Worm (Caenorhabditis elegans) whole organism, L1 larva: ENCODE results near the gene dars-2.

Source experiments
- C04F5.9 ChIP-seq: sonication (generic microtip); optimal IDR thresholded peaks from 2 replicates; lab custom pipeline; 2016; ENCODE audit warnings: missing genetic modification characterization, missing compliant biosample characterization
- C16A3.4 ChIP-seq: fragments of 150-350 bp; optimal IDR thresholded peaks from 2 replicates; lab custom pipeline; 2014; ENCODE audit warnings: missing biosample characterization, missing genetic modification characterization
- C34B4.2 ChIP-seq: sonication (generic microtip); optimal IDR thresholded peaks from 2 replicates; lab custom pipeline; 2017; ENCODE audit warnings: mild to moderate bottlenecking, missing genetic modification characterization, missing compliant biosample characterization
- F16B12.6 ChIP-seq: fragments of 150-350 bp; optimal IDR thresholded peaks from 2 replicates; lab custom pipeline; 2014; ENCODE audit warnings: missing biosample characterization, missing genetic modification characterization
- Y116A8C.19 ChIP-seq: sonication (generic microtip); optimal IDR thresholded peaks from 2 replicates; lab custom pipeline; 2016; ENCODE audit warnings: missing compliant biosample characterization, missing genetic modification characterization, borderline replicate concordance
- aha-1 ChIP-seq: fragments of 150-350 bp; optimal IDR thresholded peaks from 2 replicates; lab custom pipeline; 2014; ENCODE audit warnings: missing biosample characterization, missing genetic modification characterization
- alr-1 ChIP-seq: fragments of 200-800 bp; sonication (Bioruptor generic); optimal IDR thresholded peaks from 2 replicates; lab custom pipeline; 2018; ENCODE audit warnings: borderline replicate concordance, mild to moderate bottlenecking, missing genetic modification characterization, missing compliant biosample characterization
- aly-2 ChIP-seq: fragments of 150-350 bp; optimal IDR thresholded peaks from 2 replicates; lab custom pipeline; 2014; ENCODE audit warnings: missing biosample characterization, missing genetic modification characterization
- ama-1 ChIP-seq: fragments of 150-350 bp; optimal IDR thresholded peaks from 2 replicates; lab custom pipeline; 2014
- blmp-1 ChIP-seq: fragments of 150-350 bp; optimal IDR thresholded peaks from 2 replicates; lab custom pipeline; 2014; ENCODE audit warnings: missing biosample characterization, missing genetic modification characterization
- ceh-63 ChIP-seq: fragments of 200-800 bp; sonication (Bioruptor generic); optimal IDR thresholded peaks from 2 replicates; lab custom pipeline; 2018; ENCODE audit warnings: mild to moderate bottlenecking, missing genetic modification characterization, missing compliant biosample characterization
- ceh-8 ChIP-seq: fragments of 200-800 bp; sonication (Bioruptor generic); optimal IDR thresholded peaks from 2 replicates; lab custom pipeline; 2018; ENCODE audit warnings: mild to moderate bottlenecking, missing genetic modification characterization, moderate library complexity, missing compliant biosample characterization
- ceh-82 ChIP-seq, 3 experiments: fragments of 150-350 bp in 1 of 3; sonication (generic microtip) in 2 of 3; optimal IDR thresholded peaks; 2 replicates each; lab custom pipeline; 2014 to 2017; ENCODE audit warnings: missing biosample characterization in 3 of 3, missing genetic modification characterization in 3 of 3
- ceh-88 ChIP-seq: fragments of 200-800 bp; sonication (Bioruptor generic); IDR thresholded peaks from 2 replicates; pipeline ENCODE4 v1.3.6; 2022; ENCODE audit warnings: missing genetic modification characterization, missing compliant biosample characterization
- ceh-90 ChIP-seq: sonication (generic microtip); optimal IDR thresholded peaks from 2 replicates; lab custom pipeline; 2016; ENCODE audit warnings: missing genetic modification characterization, missing compliant biosample characterization
- egl-13 ChIP-seq: sonication (generic microtip); optimal IDR thresholded peaks from 2 replicates; lab custom pipeline; 2016; ENCODE audit warnings: missing genotype, missing genetic modification reagents, missing genetic modification characterization, missing compliant biosample characterization
- egl-27 ChIP-seq, 2 experiments: fragments of 150-350 bp in 1 of 2; sonication (generic microtip); optimal IDR thresholded peaks; 3 replicates each; lab custom pipeline; 2017 to 2018; ENCODE audit warnings: missing biosample characterization in 2 of 2, missing genetic modification characterization in 2 of 2, missing genetic modification reagents in 2 of 2
- elt-3 ChIP-seq, 6 experiments: fragments of 150-350 bp in 1 of 6; sonication (generic microtip); optimal IDR thresholded peaks; 2 replicates each; lab custom pipeline; 2017 to 2018; ENCODE audit warnings: missing biosample characterization in 6 of 6, missing genetic modification characterization in 6 of 6, inconsistent platforms in 1 of 6
- ets-5 ChIP-seq: fragments of 200-800 bp; sonication (Bioruptor generic); IDR thresholded peaks from 2 replicates; pipeline ENCODE4 v1.3.6; 2022; ENCODE audit warnings: missing genetic modification characterization, missing compliant biosample characterization
- fkh-10 ChIP-seq: sonication (generic microtip); optimal IDR thresholded peaks from 2 replicates; lab custom pipeline; 2017; ENCODE audit warnings: missing biosample characterization, missing genetic modification reagents, missing genetic modification characterization
- hpl-2 ChIP-seq: fragments of 150-350 bp; optimal IDR thresholded peaks from 2 replicates; lab custom pipeline; 2014; ENCODE audit warnings: missing biosample characterization, missing genetic modification reagents, missing genetic modification characterization
- irx-1 ChIP-seq: sonication (generic microtip); optimal IDR thresholded peaks from 2 replicates; lab custom pipeline; 2016; ENCODE audit warnings: missing genetic modification characterization, missing compliant biosample characterization
- jun-1 ChIP-seq: fragments of 150-350 bp; optimal IDR thresholded peaks from 2 replicates; lab custom pipeline; 2014; ENCODE audit warnings: missing biosample characterization, missing genetic modification reagents, missing genetic modification characterization
- lin-13 ChIP-seq: fragments of 150-350 bp; optimal IDR thresholded peaks from 2 replicates; lab custom pipeline; 2014; ENCODE audit warnings: missing biosample characterization, missing genetic modification reagents, missing genetic modification characterization
- lin-15B ChIP-seq: fragments of 150-350 bp; sonication (generic microtip); optimal IDR thresholded peaks from 3 replicates; lab custom pipeline; 2014; ENCODE audit warnings: missing biosample characterization, missing genetic modification characterization
- lin-35 ChIP-seq, 2 experiments: fragments of 150-350 bp; optimal IDR thresholded peaks; 2 replicates each; lab custom pipeline; 2014; ENCODE audit warnings: missing biosample characterization in 2 of 2, missing genetic modification characterization in 2 of 2, missing genetic modification reagents in 2 of 2
- lin-39 ChIP-seq: fragments of 150-350 bp; optimal IDR thresholded peaks from 2 replicates; lab custom pipeline; 2014; ENCODE audit warnings: missing biosample characterization, missing genetic modification reagents, missing genetic modification characterization
- lsy-2 ChIP-seq, 2 experiments: fragments of 150-350 bp; optimal IDR thresholded peaks; 2 replicates each; lab custom pipeline; 2014; ENCODE audit warnings: missing biosample characterization in 2 of 2, missing genetic modification characterization in 2 of 2
- mab-9 ChIP-seq: fragments of 200-800 bp; sonication (Bioruptor generic); IDR thresholded peaks from 2 replicates; pipeline ENCODE4 v1.3.6; 2022; ENCODE audit warnings: missing genetic modification reagents, missing genetic modification characterization, missing compliant biosample characterization
- mdl-1 ChIP-seq, 2 experiments: fragments of 150-350 bp; optimal IDR thresholded peaks; 2 replicates each; lab custom pipeline; 2014 to 2017; ENCODE audit warnings: missing biosample characterization in 2 of 2, missing genetic modification characterization in 2 of 2, inconsistent platforms in 1 of 2
- mef-2 ChIP-seq: fragments of 150-350 bp; optimal IDR thresholded peaks from 2 replicates; lab custom pipeline; 2014; ENCODE audit warnings: missing biosample characterization, missing genetic modification characterization
- nhr-11 ChIP-seq: fragments of 150-350 bp; optimal IDR thresholded peaks from 2 replicates; lab custom pipeline; 2014; ENCODE audit warnings: missing biosample characterization, missing genetic modification characterization
- nhr-19 ChIP-seq: fragments of 200-800 bp; sonication (Bioruptor generic); conservative IDR thresholded peaks from 2 replicates; pipeline ENCODE4 v1.3.6; 2022; ENCODE audit warnings: missing genetic modification characterization, missing compliant biosample characterization
- nhr-237 ChIP-seq: fragments of 150-350 bp; optimal IDR thresholded peaks from 2 replicates; lab custom pipeline; 2014; ENCODE audit warnings: missing biosample characterization, missing genetic modification characterization
- nhr-28 ChIP-seq: fragments of 150-350 bp; optimal IDR thresholded peaks from 2 replicates; lab custom pipeline; 2014; ENCODE audit warnings: missing biosample characterization, missing genetic modification characterization
- nhr-71 ChIP-seq: sonication (generic microtip); optimal IDR thresholded peaks from 2 replicates; lab custom pipeline; 2016; ENCODE audit warnings: mild to moderate bottlenecking, missing genetic modification characterization, moderate library complexity, missing compliant biosample characterization
- nhr-84 ChIP-seq: sonication (generic microtip); optimal IDR thresholded peaks from 2 replicates; lab custom pipeline; 2017; ENCODE audit warnings: missing biosample characterization, missing genetic modification characterization
- nhr-85 ChIP-seq: sonication (generic microtip); peaks from one replicate; lab custom pipeline; 2016; ENCODE audit warnings: missing genetic modification characterization, inconsistent platforms, missing compliant biosample characterization
- nhr-90 ChIP-seq: sonication (generic microtip); optimal IDR thresholded peaks from 2 replicates; lab custom pipeline; 2016; ENCODE audit warnings: mild to moderate bottlenecking, missing genetic modification characterization, missing compliant biosample characterization; ENCODE audit not compliant: poor library complexity
- pag-3 ChIP-seq: sonication (generic microtip); optimal IDR thresholded peaks from 2 replicates; lab custom pipeline; 2017; ENCODE audit warnings: missing genetic modification characterization, mild to moderate bottlenecking, missing compliant biosample characterization, antibody characterized with exemption, borderline replicate concordance; ENCODE audit not compliant: insufficient read depth
- pqm-1 ChIP-seq: sonication (generic microtip); optimal IDR thresholded peaks from 3 replicates; lab custom pipeline; 2017; ENCODE audit warnings: missing biosample characterization, missing genetic modification characterization
- skn-1 ChIP-seq: fragments of 150-350 bp; optimal IDR thresholded peaks from 2 replicates; lab custom pipeline; 2014; ENCODE audit warnings: missing biosample characterization, missing genetic modification characterization
- sptf-1 ChIP-seq: fragments of 150-350 bp; optimal IDR thresholded peaks from 2 replicates; lab custom pipeline; 2014; ENCODE audit warnings: missing biosample characterization, missing genetic modification characterization
- sup-37 ChIP-seq: fragments of 200-800 bp; sonication (Bioruptor generic); optimal IDR thresholded peaks from 2 replicates; lab custom pipeline; 2018; ENCODE audit warnings: mild to moderate bottlenecking, missing genetic modification characterization, missing compliant biosample characterization
- tbx-2 ChIP-seq: sonication (generic microtip); optimal IDR thresholded peaks from 2 replicates; lab custom pipeline; 2016; ENCODE audit warnings: missing genetic modification characterization, missing compliant biosample characterization
- tlp-1 ChIP-seq: fragments of 150-350 bp; optimal IDR thresholded peaks from 2 replicates; lab custom pipeline; 2014; ENCODE audit warnings: missing biosample characterization, missing genetic modification characterization
- unc-130 ChIP-seq: fragments of 150-350 bp; optimal IDR thresholded peaks from 2 replicates; lab custom pipeline; 2017; ENCODE audit warnings: missing biosample characterization, missing genetic modification characterization, inconsistent platforms
- unc-30 ChIP-seq: sonication (generic microtip); optimal IDR thresholded peaks from 2 replicates; lab custom pipeline; 2017; ENCODE audit warnings: missing biosample characterization, missing genetic modification characterization
- unc-86 ChIP-seq: sonication (generic microtip); optimal IDR thresholded peaks from 2 replicates; lab custom pipeline; 2016; ENCODE audit warnings: missing genetic modification characterization, missing compliant biosample characterization
- vab-15 ChIP-seq: sonication (generic microtip); optimal IDR thresholded peaks from 2 replicates; lab custom pipeline; 2017; ENCODE audit warnings: missing genotype, mild to moderate bottlenecking, missing genetic modification characterization, missing compliant biosample characterization
- zip-4 ChIP-seq: fragments of 200-800 bp; sonication (Bioruptor generic); optimal IDR thresholded peaks from 2 replicates; lab custom pipeline; 2018; ENCODE audit warnings: mild to moderate bottlenecking, missing genetic modification characterization, moderate library complexity, missing compliant biosample characterization

dars-2 gene

ce11 chrV:12026878-12027477, 21.6 kb upstream of the dars-2 start (continued):
- TF ChIP-seq ceh-88 (GFP tag; lab: Robert Waterston, UW), result no peak
- TF ChIP-seq jun-1 (tag; lab: Kevin White, UChicago), result no peak
- TF ChIP-seq fkh-10, result peak; percentile 93
- TF ChIP-seq unc-30, result no peak
- no peak for TF ChIP-seq ceh-63 (GFP tag; lab: Kevin White, UChicago)
- no peak for TF ChIP-seq lin-13
- no peak for TF ChIP-seq ceh-90
- TF ChIP-seq sptf-1 (tag; lab: Kevin White, UChicago), result no peak
- TF ChIP-seq lin-35 (GFP tag; optimal IDR thresholded peaks at IDR 0.05; lab: Kevin White, UChicago), result peak in 1 of 2 experiments; percentile 40
- peak; percentile 50 for TF ChIP-seq egl-13
- TF ChIP-seq nhr-84 (tag; lab: Kevin White, UChicago), result no peak
- no peak for TF ChIP-seq F16B12.6 (tag; lab: Kevin White, UChicago)
- no peak for TF ChIP-seq lin-39 (tag; lab: Kevin White, UChicago)
- no peak for TF ChIP-seq egl-27 (tag; optimal IDR thresholded peaks at IDR 0.05; lab: Kevin White, UChicago)
- peak; percentile 5 to 67 (median 25) for TF ChIP-seq ceh-82 (tag; optimal IDR thresholded peaks at IDR 0.05; lab: Kevin White, UChicago)
- TF ChIP-seq mdl-1 (tag; optimal IDR thresholded peaks at IDR 0.05; lab: Kevin White, UChicago), result peak in 1 of 2 experiments; percentile 29
- TF ChIP-seq sup-37 (GFP tag; lab: Kevin White, UChicago), result no peak
- TF ChIP-seq aly-2, result no peak
- no peak for TF ChIP-seq elt-3 (tag; optimal IDR thresholded peaks at IDR 0.05; lab: Kevin White, UChicago)
- TF ChIP-seq nhr-237 (tag; lab: Kevin White, UChicago), result no peak
- TF ChIP-seq aha-1, result no peak
- no peak for TF ChIP-seq Y116A8C.19 (tag; lab: Kevin White, UChicago)
- peak; percentile 52 for TF ChIP-seq tbx-2
- peak; percentile 70 for TF ChIP-seq nhr-71 (tag; lab: Kevin White, UChicago)
- TF ChIP-seq nhr-90 (tag; lab: Kevin White, UChicago), result no peak
- TF ChIP-seq irx-1 (tag; lab: Kevin White, UChicago), result peak; percentile 4
- no peak for TF ChIP-seq ets-5
- no peak for TF ChIP-seq nhr-11
- TF ChIP-seq nhr-85, result no peak
- no peak for TF ChIP-seq alr-1
- no peak for TF ChIP-seq C34B4.2 (tag; lab: Kevin White, UChicago)
- no peak for TF ChIP-seq ama-1
- TF ChIP-seq mef-2 (tag; lab: Kevin White, UChicago), result no peak
- TF ChIP-seq hpl-2 (GFP tag; lab: Kevin White, UChicago), result no peak
- TF ChIP-seq nhr-19 (GFP tag; lab: Robert Waterston, UW), result 0 out of 2 replicates have a peak, but pooled peaks have one; percentile 12
- no peak for TF ChIP-seq blmp-1 (tag; lab: Kevin White, UChicago)
- TF ChIP-seq skn-1 (tag; lab: Kevin White, UChicago), result no peak
- TF ChIP-seq unc-86, result peak; percentile 38
- TF ChIP-seq vab-15 (tag; lab: Kevin White, UChicago), result no peak
- TF ChIP-seq pag-3, result no peak
- TF ChIP-seq C16A3.4 (tag; lab: Kevin White, UChicago), result peak; percentile 29
- no peak for TF ChIP-seq ceh-8 (GFP tag; lab: Kevin White, UChicago)
- TF ChIP-seq unc-130 (tag; lab: Kevin White, UChicago), result no peak
- no peak for TF ChIP-seq lin-15B (tag; lab: Kevin White, UChicago)
- TF ChIP-seq pqm-1 (tag; lab: Kevin White, UChicago), result no peak
- TF ChIP-seq mab-9 (GFP tag; lab: Robert Waterston, UW), result no peak
- no peak for TF ChIP-seq C04F5.9 (tag; lab: Kevin White, UChicago)
- TF ChIP-seq lsy-2 (tag; optimal IDR thresholded peaks at IDR 0.05; lab: Kevin White, UChicago), result peak in 1 of 2 experiments; percentile 44
- no peak for TF ChIP-seq nhr-28
- TF ChIP-seq zip-4, result no peak
- no peak for TF ChIP-seq tlp-1 (tag; lab: Kevin White, UChicago)
